Fruit fly (Drosophila melanogaster): ENCODE measurements around the gene sty.

sty gene

dm6 chr3L:3454921-3455554, 30.3 kb upstream of the sty start:
- TF ChIP-seq psq (optimal IDR thresholded peaks at IDR 0.05) (no peak), pan (optimal IDR thresholded peaks at IDR 0.05) (no peak), EcR (GFP tag; optimal IDR thresholded peaks at IDR 0.05) (no peak), usp (GFP tag; optimal IDR thresholded peaks at IDR 0.05) (no peak), Dll (optimal IDR thresholded peaks at IDR 0.05) (no peak), CG8478 (optimal IDR thresholded peaks at IDR 0.05) (no peak)

DNA sequence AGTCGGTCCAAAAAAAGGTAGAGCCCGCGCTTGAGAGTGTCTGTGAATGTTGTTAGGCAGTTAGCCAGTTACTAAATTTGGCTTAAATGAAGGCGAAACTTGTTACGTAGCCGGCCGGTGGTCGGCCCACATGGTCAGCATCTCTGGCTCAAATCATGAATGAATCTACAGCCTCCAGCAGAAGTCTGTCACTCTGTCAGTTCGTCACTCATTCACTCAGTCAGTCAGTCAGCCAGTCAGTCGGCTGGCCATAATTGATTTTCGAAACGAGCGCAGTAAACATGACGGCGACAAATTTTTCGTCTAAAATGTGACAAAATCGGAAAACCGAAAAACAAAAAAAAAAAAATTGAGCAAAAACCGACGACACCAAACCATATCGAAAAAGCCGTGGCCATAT, 29.7 kb upstream of the sty start:
- no peak for TF ChIP-seq EcR (GFP tag; optimal IDR thresholded peaks at IDR 0.05)

DNA sequence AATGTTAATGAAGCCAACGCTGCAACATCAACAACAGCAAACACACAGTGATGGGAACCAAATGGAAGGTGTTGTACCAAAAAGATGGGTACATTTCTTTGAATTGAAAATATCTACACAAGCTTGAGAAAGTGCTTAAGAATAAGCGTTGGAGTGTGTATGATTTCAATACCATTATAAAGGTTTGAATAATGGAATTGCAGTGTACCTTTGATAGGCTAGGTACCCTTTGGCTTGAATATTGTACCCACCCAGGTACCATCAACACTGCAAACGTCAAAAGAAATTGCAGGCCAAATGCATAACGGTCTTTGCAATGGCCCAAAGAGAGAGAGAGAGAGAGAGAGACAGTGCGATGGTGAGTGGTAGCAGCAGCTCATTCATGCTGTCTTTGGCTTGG, 27.9 kb upstream of the sty start:
- TF ChIP-seq EcR (GFP tag; optimal IDR thresholded peaks at IDR 0.05) (no peak), psq (optimal IDR thresholded peaks at IDR 0.05) (no peak), Dll (optimal IDR thresholded peaks at IDR 0.05) (no peak), usp (GFP tag; optimal IDR thresholded peaks at IDR 0.05) (no peak), pan (optimal IDR thresholded peaks at IDR 0.05) (no peak), CG8478 (optimal IDR thresholded peaks at IDR 0.05) (no peak)

- TF ChIP-seq CG8478 (optimal IDR thresholded peaks at IDR 0.05) (no peak), usp (GFP tag; optimal IDR thresholded peaks at IDR 0.05) (no peak), pan (optimal IDR thresholded peaks at IDR 0.05) (no peak), EcR (GFP tag; optimal IDR thresholded peaks at IDR 0.05) (no peak), psq (optimal IDR thresholded peaks at IDR 0.05) (no peak), Dll (optimal IDR thresholded peaks at IDR 0.05) (no peak)
These were observed 27.0 kb upstream of the sty start for dm6 chr3L:3451774-3452173.

- no peak for TF ChIP-seq usp (GFP tag; optimal IDR thresholded peaks at IDR 0.05)
- TF ChIP-seq psq (optimal IDR thresholded peaks at IDR 0.05), result no peak
- no peak for TF ChIP-seq CG8478 (optimal IDR thresholded peaks at IDR 0.05)
- TF ChIP-seq EcR (GFP tag; optimal IDR thresholded peaks at IDR 0.05), result no peak
- TF ChIP-seq pan (optimal IDR thresholded peaks at IDR 0.05), result peak; percentile 84
- TF ChIP-seq Dll (optimal IDR thresholded peaks at IDR 0.05), result no peak
These were observed 25.7 kb upstream of the sty start for dm6 chr3L:3450410-3450809.

DNA sequence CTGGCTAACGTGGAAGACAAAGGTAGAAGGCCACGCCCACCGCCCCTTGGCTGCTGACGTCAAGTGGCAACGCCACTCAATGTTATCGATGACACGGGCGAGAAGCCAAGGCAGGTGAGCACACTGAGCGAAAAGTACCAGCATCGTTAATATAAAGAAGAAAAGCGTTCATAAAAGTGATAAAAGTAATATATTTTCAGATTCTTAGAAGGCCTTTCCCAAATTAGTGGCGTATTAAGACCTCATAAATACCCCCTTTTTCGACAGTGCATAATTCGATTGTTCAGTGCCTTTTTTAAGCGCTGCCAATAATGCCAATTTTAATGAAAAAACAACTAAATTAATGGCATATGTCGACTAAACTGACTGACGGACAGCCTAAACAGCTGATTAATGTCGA, 24.9 kb upstream of the sty start:
- TF ChIP-seq Dll (optimal IDR thresholded peaks at IDR 0.05) (no peak), CG8478 (optimal IDR thresholded peaks at IDR 0.05) (no peak), EcR (GFP tag; optimal IDR thresholded peaks at IDR 0.05) (no peak), pan (optimal IDR thresholded peaks at IDR 0.05) (no peak), usp (GFP tag; optimal IDR thresholded peaks at IDR 0.05) (no peak), psq (optimal IDR thresholded peaks at IDR 0.05) (no peak)

DNA sequence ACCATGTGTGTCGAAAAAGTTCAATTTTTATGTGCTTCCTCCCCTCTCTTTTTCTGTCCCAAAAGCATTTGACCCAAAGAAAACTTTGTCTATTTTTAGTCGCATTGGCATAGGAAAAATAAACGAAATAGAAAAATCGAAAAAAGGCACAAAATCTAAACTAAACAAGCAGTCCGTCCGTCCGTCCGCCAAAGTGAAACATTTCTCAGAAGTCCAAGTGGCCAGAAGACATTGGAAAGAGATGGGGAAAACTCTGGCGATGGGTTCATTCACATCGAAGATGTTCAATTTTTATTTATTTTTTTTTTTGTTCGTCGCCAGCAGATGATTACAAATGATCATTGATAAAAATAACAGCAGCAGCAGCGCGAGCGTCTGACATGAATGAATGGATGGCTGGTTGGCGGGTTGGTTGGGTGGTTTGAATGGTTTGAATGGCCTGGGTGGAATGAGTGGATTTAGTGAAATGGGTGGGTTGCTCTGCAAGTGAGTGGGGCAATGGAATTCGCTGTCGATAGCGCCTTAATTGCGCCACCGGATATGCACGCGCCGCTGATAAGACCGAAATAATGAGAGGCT, 23.3 kb upstream of the sty start:
- peak in 1 of 2 experiments; percentile 40 for TF ChIP-seq EcR (GFP tag; optimal IDR thresholded peaks at IDR 0.05)
- no peak for TF ChIP-seq psq (optimal IDR thresholded peaks at IDR 0.05)
- TF ChIP-seq CG8478 (optimal IDR thresholded peaks at IDR 0.05), result no peak

DNA sequence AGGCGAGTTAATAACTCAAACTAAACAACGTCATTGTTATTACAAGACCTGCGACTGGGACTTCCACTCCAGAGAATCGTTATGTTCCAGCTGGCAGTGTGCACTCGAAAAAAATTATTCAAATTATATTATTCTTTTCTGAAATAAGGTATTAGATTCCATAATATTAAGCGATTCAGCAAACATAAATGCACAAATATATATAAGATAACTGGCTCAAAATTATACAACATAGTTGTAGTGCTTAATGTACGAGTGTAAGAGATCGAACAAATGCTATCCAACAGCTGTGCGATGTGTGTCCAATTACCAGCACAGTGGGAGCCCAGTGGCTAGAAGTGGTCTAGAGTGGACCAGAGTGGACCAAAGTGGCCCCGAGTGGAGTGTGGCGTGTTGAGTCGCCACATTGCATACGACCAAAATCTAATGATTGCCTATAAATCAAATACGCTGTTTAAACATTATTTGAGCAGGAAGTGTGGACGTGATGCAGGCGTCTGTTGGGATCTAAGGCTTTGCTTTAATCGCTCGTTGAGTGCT, 19.6 kb upstream of the sty start:
- TF ChIP-seq Dll (optimal IDR thresholded peaks at IDR 0.05), result no peak
- TF ChIP-seq pan (optimal IDR thresholded peaks at IDR 0.05), result no peak
- no peak for TF ChIP-seq CG8478 (optimal IDR thresholded peaks at IDR 0.05)
- TF ChIP-seq psq (optimal IDR thresholded peaks at IDR 0.05), result no peak
- no peak for TF ChIP-seq usp (GFP tag; optimal IDR thresholded peaks at IDR 0.05)
- TF ChIP-seq EcR (GFP tag; optimal IDR thresholded peaks at IDR 0.05), result no peak

DNA sequence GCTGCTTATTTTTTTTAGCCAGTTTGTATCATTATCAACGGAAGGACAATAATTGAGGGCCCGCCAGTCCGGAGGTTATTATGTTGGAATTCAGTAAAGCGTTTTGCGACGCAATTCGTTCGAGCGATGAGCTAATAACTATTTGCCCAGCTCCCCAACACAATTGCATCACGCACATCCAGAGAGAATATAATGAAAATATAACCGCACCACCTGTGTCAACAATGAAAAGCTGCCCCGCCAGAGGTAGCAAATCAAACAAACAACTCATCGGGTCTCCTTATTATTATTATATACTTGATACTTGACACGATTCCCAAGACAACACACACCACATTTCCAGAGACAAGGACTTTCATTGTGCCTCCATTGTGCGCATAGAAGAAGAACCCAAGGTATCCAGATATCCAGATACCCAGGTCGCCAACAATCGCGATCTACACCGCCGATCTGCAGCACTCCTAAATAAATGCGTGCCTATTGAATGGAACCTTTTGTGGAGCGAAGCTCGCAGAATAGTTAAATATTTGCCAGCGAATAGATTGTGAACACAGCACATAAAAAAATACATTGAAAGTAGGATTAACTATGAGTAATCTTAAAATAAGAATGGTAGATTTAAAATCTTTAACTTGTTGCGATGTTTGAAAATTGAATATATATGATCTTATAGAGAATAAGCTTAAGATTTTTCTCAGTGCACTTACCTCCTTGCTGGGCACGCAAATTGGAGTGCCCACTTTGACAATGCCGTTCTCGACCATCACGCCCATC, 18.2 kb upstream of the sty start:
- no peak for TF ChIP-seq pan (optimal IDR thresholded peaks at IDR 0.05)
- TF ChIP-seq usp (GFP tag; optimal IDR thresholded peaks at IDR 0.05), result no peak
- no peak for TF ChIP-seq psq (optimal IDR thresholded peaks at IDR 0.05)
- no peak for TF ChIP-seq CG8478 (optimal IDR thresholded peaks at IDR 0.05)
- no peak for TF ChIP-seq EcR (GFP tag; optimal IDR thresholded peaks at IDR 0.05)
- TF ChIP-seq Dll (optimal IDR thresholded peaks at IDR 0.05), result no peak

- no peak for TF ChIP-seq pan (optimal IDR thresholded peaks at IDR 0.05)
- TF ChIP-seq usp (GFP tag; optimal IDR thresholded peaks at IDR 0.05), result no peak
- no peak for TF ChIP-seq EcR (GFP tag; optimal IDR thresholded peaks at IDR 0.05)
- TF ChIP-seq Dll (optimal IDR thresholded peaks at IDR 0.05), result no peak
- TF ChIP-seq psq (optimal IDR thresholded peaks at IDR 0.05), result no peak
- no peak for TF ChIP-seq CG8478 (optimal IDR thresholded peaks at IDR 0.05)
These were observed 17.3 kb upstream of the sty start for dm6 chr3L:3441763-3442673.

DNA sequence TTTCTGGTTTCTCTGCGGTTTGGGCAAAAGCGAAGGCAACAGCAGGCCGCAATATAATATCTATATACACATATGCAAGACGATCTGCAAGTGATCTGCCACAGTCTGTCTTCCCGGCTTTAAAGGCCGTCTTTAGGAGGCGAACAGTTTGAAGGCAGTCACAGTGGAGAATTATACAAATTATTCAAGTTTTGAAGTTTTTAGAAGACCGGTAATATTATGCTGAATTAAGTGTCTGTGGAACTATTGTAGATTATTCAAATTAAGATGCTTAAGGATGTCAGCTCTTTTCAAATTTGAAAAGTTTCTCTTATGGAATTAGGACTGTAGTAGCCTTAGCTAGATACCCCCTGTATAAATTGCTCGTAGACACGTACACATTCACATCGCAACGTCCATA, 15.4 kb upstream of the sty start:
- TF ChIP-seq Dll (optimal IDR thresholded peaks at IDR 0.05) (no peak), CG8478 (optimal IDR thresholded peaks at IDR 0.05) (no peak), usp (GFP tag; optimal IDR thresholded peaks at IDR 0.05) (no peak), pan (optimal IDR thresholded peaks at IDR 0.05) (no peak), psq (optimal IDR thresholded peaks at IDR 0.05) (no peak)
